Worm (Caenorhabditis elegans): ENCODE data around the gene flad-1.
A peak's percentile ranks its signal among the peaks of the same experiment; 100 is the strongest.

The flad-1 gene

DNA sequence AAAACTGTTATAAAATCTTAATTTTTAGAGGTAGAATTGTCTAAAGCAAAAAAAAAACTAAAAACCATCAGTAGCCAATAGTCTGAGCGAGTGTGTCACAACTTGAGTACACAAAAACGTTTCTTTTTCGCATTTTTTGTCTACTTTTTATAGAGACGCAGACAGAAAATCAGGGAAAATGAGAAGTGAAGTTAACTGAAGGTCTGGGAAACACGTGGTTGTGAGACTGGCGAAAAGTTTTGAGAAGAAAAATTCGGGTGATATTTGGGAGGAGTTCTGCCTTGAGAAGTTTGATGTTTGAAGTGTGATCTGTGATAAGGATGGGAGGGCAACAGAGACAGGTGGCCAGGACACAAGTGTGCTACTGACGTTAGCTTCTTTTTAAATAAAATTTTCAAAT is 6.3 kb upstream of the flad-1 start (continued):
- peak; percentile 67 for TF ChIP-seq gmeb-1 (tag; optimal IDR thresholded peaks at IDR 0.05)
- TF ChIP-seq ztf-11 (tag; optimal IDR thresholded peaks at IDR 0.05), result no peak
- peak; percentile 88 for TF ChIP-seq fos-1 (tag; optimal IDR thresholded peaks at IDR 0.05)
- TF ChIP-seq nhr-12 (tag; optimal IDR thresholded peaks at IDR 0.05), result no peak
- peak; percentile 34 for TF ChIP-seq egl-27 (tag; optimal IDR thresholded peaks at IDR 0.05)
- TF ChIP-seq elt-3 (tag; optimal IDR thresholded peaks at IDR 0.05), result no peak
- TF ChIP-seq nhr-25 (tag; optimal IDR thresholded peaks at IDR 0.05), result peak; percentile 89
- TF ChIP-seq dmd-4 (tag; optimal IDR thresholded peaks at IDR 0.05), result no peak
- TF ChIP-seq snpc-4 (tag; optimal IDR thresholded peaks at IDR 0.05), result peak; percentile 28
- TF ChIP-seq nhr-77 (tag; optimal IDR thresholded peaks at IDR 0.05), result no peak
- TF ChIP-seq nhr-237 (tag; optimal IDR thresholded peaks at IDR 0.05), result no peak
- no peak for TF ChIP-seq mab-5 (tag; optimal IDR thresholded peaks at IDR 0.05)
- TF ChIP-seq mdl-1 (tag; optimal IDR thresholded peaks at IDR 0.05), result peak in 1 of 2 experiments; percentile 90

ce11 chrII:9938877-9939276 is 5.1 kb upstream of the flad-1 start, which contains the start of the genes C05C10.7 and C05C10.5:
Gene C05C10.7, minus strand, starts transcription at chrII:9938971.
Gene C05C10.5, plus strand, starts transcription at chrII:9939040.
- TF ChIP-seq sem-4 (tag; optimal IDR thresholded peaks at IDR 0.05) (no peak), nhr-6 (tag; optimal IDR thresholded peaks at IDR 0.05) (no peak), peb-1 (tag; optimal IDR thresholded peaks at IDR 0.05) (no peak), zag-1 (tag; optimal IDR thresholded peaks at IDR 0.05) (no peak), fos-1 (tag; optimal IDR thresholded peaks at IDR 0.05) (no peak), mab-5 (tag; optimal IDR thresholded peaks at IDR 0.05) (no peak), ZK546.5 (tag; optimal IDR thresholded peaks at IDR 0.05) (no peak), unc-55 (GFP tag; optimal IDR thresholded peaks at IDR 0.05) (no peak), nhr-10 (tag; optimal IDR thresholded peaks at IDR 0.05) (no peak), nhr-11 (tag; optimal IDR thresholded peaks at IDR 0.05) (no peak), lsy-2 (tag; optimal IDR thresholded peaks at IDR 0.05) (no peak), Y55F3AM.14 (GFP tag; optimal IDR thresholded peaks at IDR 0.05) (no peak), aly-2 (tag; optimal IDR thresholded peaks at IDR 0.05) (no peak), R02D3.7 (tag; optimal IDR thresholded peaks at IDR 0.05) (no peak), mbf-1 (tag; optimal IDR thresholded peaks at IDR 0.05) (no peak), unc-39 (tag; optimal IDR thresholded peaks at IDR 0.05) (no peak)

DNA sequence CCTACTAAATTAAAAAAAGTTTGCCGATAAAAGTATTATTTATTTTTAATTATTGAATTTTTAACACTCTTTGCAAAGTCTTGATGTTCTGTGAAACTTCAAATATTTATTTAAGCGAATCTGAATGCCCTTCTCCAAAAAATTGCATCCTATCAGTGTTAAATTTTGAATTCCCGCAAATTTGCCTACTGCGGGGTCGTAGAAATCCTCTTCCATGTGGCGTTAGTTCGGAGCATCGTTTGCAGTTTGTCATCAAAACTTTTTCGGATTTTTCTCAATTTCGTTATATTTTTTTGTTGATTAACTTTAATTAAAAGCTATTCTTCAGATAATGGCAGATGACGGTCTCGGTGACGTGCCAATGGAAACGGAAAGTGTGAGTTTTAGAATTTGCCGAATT is 3.5 kb upstream of the flad-1 start, which contains the start of gene ufd-3:
Gene ufd-3 (plus strand): TSS at position 324 of the 400 bp plus-strand sequence.
- no peak for TF ChIP-seq lin-39 (tag; optimal IDR thresholded peaks at IDR 0.05)
- peak; percentile 73 to 93 for TF ChIP-seq lsy-2 (tag; optimal IDR thresholded peaks at IDR 0.05)
- TF ChIP-seq elt-1 (tag; optimal IDR thresholded peaks at IDR 0.05), result no peak
- TF ChIP-seq alr-1 (tag; optimal IDR thresholded peaks at IDR 0.05), result no peak
- no peak for TF ChIP-seq ztf-1 (GFP tag; conservative IDR thresholded peaks at IDR 0.05)
- peak; percentile 77 for TF ChIP-seq nhr-129 (tag; optimal IDR thresholded peaks at IDR 0.05)
- peak; percentile 82 for TF ChIP-seq nhr-25 (tag; optimal IDR thresholded peaks at IDR 0.05)
- TF ChIP-seq nhr-12 (tag; optimal IDR thresholded peaks at IDR 0.05), result no peak
- peak; percentile 65 for TF ChIP-seq lin-11 (tag; optimal IDR thresholded peaks at IDR 0.05)
- peak; percentile 82 for TF ChIP-seq nhr-6 (tag; optimal IDR thresholded peaks at IDR 0.05)
- TF ChIP-seq ama-1 (optimal IDR thresholded peaks at IDR 0.05), result peak; percentile 24
- TF ChIP-seq nhr-11 (tag; optimal IDR thresholded peaks at IDR 0.05), result peak; percentile 16
- peak; percentile 72 for TF ChIP-seq egl-27 (tag; optimal IDR thresholded peaks at IDR 0.05)
- TF ChIP-seq nhr-23 (tag; optimal IDR thresholded peaks at IDR 0.05), result no peak
- peak; percentile 90 for TF ChIP-seq crh-2 (tag; optimal IDR thresholded peaks at IDR 0.05)
- TF ChIP-seq blmp-1 (tag; optimal IDR thresholded peaks at IDR 0.05; ENCODE audit: insufficient read depth), result peak; percentile 18
- peak; percentile 84 for TF ChIP-seq F13H6.1 (tag; optimal IDR thresholded peaks at IDR 0.05)
- no peak for TF ChIP-seq elt-3 (tag; optimal IDR thresholded peaks at IDR 0.05)
- TF ChIP-seq ZK546.5 (tag; optimal IDR thresholded peaks at IDR 0.05), result no peak
- TF ChIP-seq mbf-1 (tag; optimal IDR thresholded peaks at IDR 0.05), result no peak
- TF ChIP-seq nhr-21 (tag; optimal IDR thresholded peaks at IDR 0.05), result peak; percentile 68
- peak in 1 of 2 experiments; percentile 6 for TF ChIP-seq mdl-1 (tag; optimal IDR thresholded peaks at IDR 0.05)
- TF ChIP-seq sem-4 (tag; optimal IDR thresholded peaks at IDR 0.05), result peak; percentile 74
- no peak for TF ChIP-seq nhr-10 (tag; optimal IDR thresholded peaks at IDR 0.05)
- peak; percentile 47 for TF ChIP-seq R02D3.7 (tag; optimal IDR thresholded peaks at IDR 0.05)
- TF ChIP-seq sma-9 (GFP tag; optimal IDR thresholded peaks at IDR 0.05), result peak; percentile 91
- TF ChIP-seq sma-9 (tag; optimal IDR thresholded peaks at IDR 0.05), result no peak
- no peak for TF ChIP-seq nhr-237 (tag; optimal IDR thresholded peaks at IDR 0.05)
- peak; percentile 97 for TF ChIP-seq gmeb-1 (tag; optimal IDR thresholded peaks at IDR 0.05)
- peak; percentile 56 for TF ChIP-seq skn-1 (tag; optimal IDR thresholded peaks at IDR 0.05)
- no peak for TF ChIP-seq ztf-11 (tag; optimal IDR thresholded peaks at IDR 0.05)
- no peak for TF ChIP-seq nhr-77 (tag; optimal IDR thresholded peaks at IDR 0.05)
- TF ChIP-seq unc-39 (tag; optimal IDR thresholded peaks at IDR 0.05), result no peak
- TF ChIP-seq peb-1 (tag; optimal IDR thresholded peaks at IDR 0.05), result no peak
- TF ChIP-seq ceh-16 (tag; optimal IDR thresholded peaks at IDR 0.05), result no peak
- peak; percentile 88 for TF ChIP-seq sma-3 (GFP tag; optimal IDR thresholded peaks at IDR 0.05)
- TF ChIP-seq lin-13 (GFP tag; optimal IDR thresholded peaks at IDR 0.05), result peak; percentile 83
- peak; percentile 66 for TF ChIP-seq snpc-4 (tag; optimal IDR thresholded peaks at IDR 0.05)
- peak; percentile 95 for TF ChIP-seq C34F6.9 (tag; optimal IDR thresholded peaks at IDR 0.05)
- peak; percentile 66 for TF ChIP-seq ztf-4 (tag; optimal IDR thresholded peaks at IDR 0.05)
- TF ChIP-seq Y55F3AM.14 (GFP tag; optimal IDR thresholded peaks at IDR 0.05), result no peak
- peak; percentile 63 for TF ChIP-seq mab-5 (tag; optimal IDR thresholded peaks at IDR 0.05)
- TF ChIP-seq ceh-82 (tag; optimal IDR thresholded peaks at IDR 0.05), result no peak
- TF ChIP-seq zag-1 (tag; optimal IDR thresholded peaks at IDR 0.05), result peak; percentile 60

Measured in whole organism, L2 larva.